Worm (Caenorhabditis elegans) whole organism, L4 larva: ENCODE data around the gene inx-7.
A peak's percentile ranks its signal among the peaks of the same experiment; 100 is the strongest.

Experiments
- D1046.2 ChIP-seq: fragments of 200-800 bp; sonication (Bioruptor generic); IDR thresholded peaks from 2 replicates; pipeline ENCODE4 v1.3.6; 2022; ENCODE audit warnings: missing genetic modification characterization, missing compliant biosample characterization
- F10B5.3 ChIP-seq: sonication (generic microtip); optimal IDR thresholded peaks from 2 replicates; lab custom pipeline; 2016; ENCODE audit warnings: mild to moderate bottlenecking, missing genetic modification characterization, missing compliant biosample characterization
- F26F4.8 ChIP-seq: fragments of 200-800 bp; sonication (Bioruptor generic); conservative IDR thresholded peaks from 2 replicates; pipeline ENCODE4 v1.3.6; 2022; ENCODE audit warnings: missing genetic modification characterization, missing compliant biosample characterization
- F37D6.2 ChIP-seq: sonication (generic microtip); optimal IDR thresholded peaks from 2 replicates; lab custom pipeline; 2016; ENCODE audit warnings: mild to moderate bottlenecking, missing genetic modification characterization, missing compliant biosample characterization
- F44E2.7 ChIP-seq: fragments of 200-800 bp; sonication (Bioruptor generic); IDR thresholded peaks from 2 replicates; pipeline ENCODE4 v2.1.2; 2022; ENCODE audit warnings: missing genetic modification characterization, missing compliant biosample characterization
- R02D3.7 ChIP-seq: fragments of 150-350 bp; sonication (generic microtip); optimal IDR thresholded peaks from 3 replicates; lab custom pipeline; 2014; ENCODE audit warnings: missing biosample characterization, missing genetic modification characterization
- T20F7.1 ChIP-seq: fragments of 200-800 bp; sonication (Bioruptor generic); optimal IDR thresholded peaks from 2 replicates; lab custom pipeline; 2018; ENCODE audit warnings: mild to moderate bottlenecking, missing genetic modification characterization, missing compliant biosample characterization
- T26A8.4 ChIP-seq: fragments of 200-800 bp; sonication (Bioruptor generic); IDR thresholded peaks from 2 replicates; pipeline ENCODE4 v1.3.6; 2022; ENCODE audit warnings: missing genetic modification characterization, missing compliant biosample characterization
- Y105C5A.15 ChIP-seq: fragments of 200-800 bp; sonication (Bioruptor generic); IDR thresholded peaks from 2 replicates; pipeline ENCODE4 v1.3.6; 2022; ENCODE audit warnings: missing genetic modification characterization, missing compliant biosample characterization
- Y5F2A.4 ChIP-seq: fragments of 200-800 bp; sonication (Bioruptor generic); optimal IDR thresholded peaks from 2 replicates; lab custom pipeline; 2018; ENCODE audit warnings: mild to moderate bottlenecking, missing genetic modification characterization, missing compliant biosample characterization
- ZK337.2 ChIP-seq: fragments of 200-800 bp; sonication (Bioruptor generic); IDR thresholded peaks from 2 replicates; pipeline ENCODE4 v1.3.6; 2022; ENCODE audit warnings: missing genetic modification reagents, missing genetic modification characterization, missing compliant biosample characterization
- aha-1 ChIP-seq: fragments of 150-350 bp; peaks from one replicate; lab custom pipeline; 2014; ENCODE audit warnings: missing biosample characterization, missing genetic modification characterization
- aly-2 ChIP-seq: sonication (generic microtip); optimal IDR thresholded peaks from 2 replicates; lab custom pipeline; 2018; ENCODE audit warnings: missing biosample characterization, missing genetic modification characterization
- ama-1 ChIP-seq: fragments of 150-350 bp; optimal IDR thresholded peaks from 2 replicates; lab custom pipeline; 2014; ENCODE audit warnings: inconsistent platforms, mixed read lengths
- attf-4 ChIP-seq: sonication (generic microtip); optimal IDR thresholded peaks from 3 replicates; lab custom pipeline; 2017; ENCODE audit warnings: missing biosample characterization, missing genetic modification characterization
- ceh-20 ChIP-seq: fragments of 200-800 bp; sonication (Bioruptor generic); IDR thresholded peaks from 2 replicates; pipeline ENCODE4 v1.3.6; 2022; ENCODE audit warnings: missing genetic modification reagents, missing genetic modification characterization, missing compliant biosample characterization
- ceh-44 ChIP-seq: fragments of 200-800 bp; sonication (Bioruptor generic); IDR thresholded peaks from 2 replicates; pipeline ENCODE4 v1.3.6; 2022; ENCODE audit warnings: missing genetic modification reagents, missing genetic modification characterization, missing compliant biosample characterization
- ctbp-1 ChIP-seq: fragments of 200-800 bp; sonication (Bioruptor generic); IDR thresholded peaks from 2 replicates; pipeline ENCODE4 v1.3.6; 2022; ENCODE audit warnings: missing genetic modification reagents, missing genetic modification characterization, missing compliant biosample characterization
- daf-16 ChIP-seq, 3 experiments: sonication (generic microtip); optimal IDR thresholded peaks; 2 replicates each; lab custom pipeline; 2016 to 2017; ENCODE audit warnings: missing genetic modification characterization in 3 of 3, missing genetic modification reagents in 3 of 3, mild to moderate bottlenecking in 2 of 3, missing compliant biosample characterization in 2 of 3, missing biosample characterization in 1 of 3, moderate library complexity in 1 of 3
- daf-19 ChIP-seq: fragments of 200-800 bp; sonication (Bioruptor generic); conservative IDR thresholded peaks from 2 replicates; pipeline ENCODE4 v1.3.6; 2022; ENCODE audit warnings: missing genetic modification characterization, missing compliant biosample characterization
- daf-8 ChIP-seq: fragments of 200-800 bp; sonication (Bioruptor generic); IDR thresholded peaks from 2 replicates; pipeline ENCODE4 v1.3.6; 2022; ENCODE audit warnings: missing genetic modification characterization, missing compliant biosample characterization
- dmd-6 ChIP-seq: fragments of 200-800 bp; sonication (Bioruptor generic); IDR thresholded peaks from 2 replicates; pipeline ENCODE4 v1.3.6; 2022; ENCODE audit warnings: missing genetic modification reagents, missing genetic modification characterization, missing compliant biosample characterization
- dmd-8 ChIP-seq: fragments of 200-800 bp; sonication (Bioruptor generic); IDR thresholded peaks from 2 replicates; pipeline ENCODE4 v1.3.6; 2022; ENCODE audit warnings: missing genetic modification characterization, missing compliant biosample characterization
- dmd-9 ChIP-seq: fragments of 200-800 bp; sonication (Bioruptor generic); IDR thresholded peaks from 2 replicates; pipeline ENCODE4 v1.3.6; 2022; ENCODE audit warnings: missing genetic modification reagents, missing genetic modification characterization, missing compliant biosample characterization
- dpl-1 ChIP-seq: fragments of 150-350 bp; optimal IDR thresholded peaks from 2 replicates; lab custom pipeline; 2014; ENCODE audit warnings: missing biosample characterization, missing genetic modification reagents, missing genetic modification characterization
- egl-27 ChIP-seq: sonication (generic microtip); optimal IDR thresholded peaks from 3 replicates; lab custom pipeline; 2017; ENCODE audit warnings: missing biosample characterization, missing genetic modification reagents, missing genetic modification characterization
- egl-43 ChIP-seq: fragments of 200-800 bp; sonication (Bioruptor generic); IDR thresholded peaks from 2 replicates; pipeline ENCODE4 v1.3.6; 2022; ENCODE audit warnings: missing genetic modification reagents, missing genetic modification characterization, missing compliant biosample characterization
- gei-8 ChIP-seq: fragments of 200-800 bp; sonication (Bioruptor generic); optimal IDR thresholded peaks from 2 replicates; lab custom pipeline; 2018; ENCODE audit warnings: mild to moderate bottlenecking, missing genetic modification characterization, missing compliant biosample characterization
- hlh-11 ChIP-seq: fragments of 200-800 bp; sonication (Bioruptor generic); optimal IDR thresholded peaks from 2 replicates; lab custom pipeline; 2018; ENCODE audit warnings: mild to moderate bottlenecking, missing genetic modification characterization, missing compliant biosample characterization
- hlh-30 ChIP-seq: sonication (generic microtip); optimal IDR thresholded peaks from 2 replicates; lab custom pipeline; 2017; ENCODE audit warnings: antibody characterized with exemption, mild to moderate bottlenecking, missing genetic modification characterization, missing compliant biosample characterization; ENCODE audit not compliant: insufficient read depth
- lim-7 ChIP-seq: fragments of 200-800 bp; sonication (Bioruptor generic); IDR thresholded peaks from 2 replicates; pipeline ENCODE4 v1.3.6; 2022; ENCODE audit warnings: missing genetic modification characterization, missing compliant biosample characterization
- lin-1 ChIP-seq: fragments of 200-800 bp; sonication (Bioruptor generic); IDR thresholded peaks from 2 replicates; pipeline ENCODE4 v1.3.6; 2022; ENCODE audit warnings: missing genetic modification reagents, missing genetic modification characterization, missing compliant biosample characterization
- madf-5 ChIP-seq, 2 experiments: fragments of 200-800 bp; sonication (Bioruptor generic); IDR thresholded peaks; 2 replicates each; pipeline ENCODE4 v1.3.6; 2022; ENCODE audit warnings: missing compliant biosample characterization in 2 of 2, missing genetic modification characterization in 2 of 2
- nhr-10 ChIP-seq: fragments of 150-350 bp; optimal IDR thresholded peaks from 2 replicates; lab custom pipeline; 2014; ENCODE audit warnings: missing biosample characterization, missing genetic modification characterization
- nhr-11 ChIP-seq: fragments of 150-350 bp; optimal IDR thresholded peaks from 2 replicates; lab custom pipeline; 2014; ENCODE audit warnings: missing biosample characterization, missing genetic modification characterization
- nhr-48 ChIP-seq: sonication (generic microtip); optimal IDR thresholded peaks from 2 replicates; lab custom pipeline; 2016; ENCODE audit warnings: mild to moderate bottlenecking, missing genetic modification characterization, missing compliant biosample characterization
- nhr-6 ChIP-seq: fragments of 150-350 bp; optimal IDR thresholded peaks from 2 replicates; lab custom pipeline; 2014; ENCODE audit warnings: missing biosample characterization, missing genetic modification characterization
- php-3 ChIP-seq: fragments of 200-800 bp; sonication (Bioruptor generic); IDR thresholded peaks from 2 replicates; pipeline ENCODE4 v1.3.6; 2022; ENCODE audit warnings: missing genetic modification reagents, missing genetic modification characterization, missing compliant biosample characterization
- rbr-2 ChIP-seq: sonication (generic microtip); optimal IDR thresholded peaks from 2 replicates; lab custom pipeline; 2016; ENCODE audit warnings: missing genotype, missing genetic modification characterization, missing compliant biosample characterization
- saeg-2 ChIP-seq: fragments of 200-800 bp; sonication (Bioruptor generic); IDR thresholded peaks from 2 replicates; pipeline ENCODE4 v1.3.6; 2022; ENCODE audit warnings: missing genetic modification reagents, missing genetic modification characterization, missing compliant biosample characterization
- sdz-12 ChIP-seq: fragments of 200-800 bp; sonication (Bioruptor generic); optimal IDR thresholded peaks from 2 replicates; lab custom pipeline; 2018; ENCODE audit warnings: mild to moderate bottlenecking, missing genetic modification characterization, missing compliant biosample characterization
- set-16 ChIP-seq: fragments of 200-800 bp; sonication (Bioruptor generic); IDR thresholded peaks from 2 replicates; pipeline ENCODE4 v1.3.6; 2022; ENCODE audit warnings: missing genetic modification reagents, missing genetic modification characterization, missing compliant biosample characterization
- skn-1 ChIP-seq: fragments of 150-350 bp; optimal IDR thresholded peaks from 2 replicates; lab custom pipeline; 2014; ENCODE audit warnings: missing biosample characterization, missing genetic modification characterization
- tag-97 ChIP-seq: fragments of 200-800 bp; sonication (Bioruptor generic); IDR thresholded peaks from 2 replicates; pipeline ENCODE4 v1.3.6; 2022; ENCODE audit warnings: missing genetic modification characterization, missing compliant biosample characterization
- tra-1 ChIP-seq: fragments of 200-800 bp; sonication (Bioruptor generic); IDR thresholded peaks from 2 replicates; pipeline ENCODE4 v1.3.6; 2022; ENCODE audit warnings: missing genetic modification reagents, missing genetic modification characterization, missing compliant biosample characterization
- unc-130 ChIP-seq: sonication (generic microtip); optimal IDR thresholded peaks from 2 replicates; lab custom pipeline; 2016; ENCODE audit warnings: missing genetic modification reagents, missing genetic modification characterization, missing compliant biosample characterization
- vab-7 ChIP-seq: fragments of 200-800 bp; sonication (Bioruptor generic); IDR thresholded peaks from 2 replicates; pipeline ENCODE4 v1.3.6; 2022; ENCODE audit warnings: missing genetic modification reagents, missing genetic modification characterization, missing compliant biosample characterization
- zag-1 ChIP-seq: fragments of 150-350 bp; optimal IDR thresholded peaks from 2 replicates; lab custom pipeline; 2014; ENCODE audit warnings: missing biosample characterization, missing genetic modification characterization
- zip-11 ChIP-seq: fragments of 200-800 bp; sonication (Bioruptor generic); IDR thresholded peaks from 2 replicates; pipeline ENCODE4 v1.3.6; 2022; ENCODE audit warnings: missing genetic modification characterization, missing compliant biosample characterization
- zip-2 ChIP-seq: fragments of 150-350 bp; optimal IDR thresholded peaks from 2 replicates; lab custom pipeline; 2014; ENCODE audit warnings: missing biosample characterization, missing genetic modification characterization
- ztf-11 ChIP-seq: fragments of 150-350 bp; optimal IDR thresholded peaks from 2 replicates; lab custom pipeline; 2014; ENCODE audit warnings: missing biosample characterization, missing genetic modification characterization
- ztf-7 ChIP-seq: fragments of 150-350 bp; optimal IDR thresholded peaks from 2 replicates; lab custom pipeline; 2014; ENCODE audit warnings: missing biosample characterization, missing genetic modification characterization

Gene inx-7

ce11 chrIV:5967035-5967499 is 20.6 kb upstream of the inx-7 start (continued):
- TF ChIP-seq F44E2.7 (0 out of 2 replicates have a peak, but pooled peaks have one; percentile 65), saeg-2 (GFP tag; lab: Robert Waterston, UW) (0 out of 2 replicates have a peak, but pooled peaks have one; percentile 69), ztf-7 (peak; percentile 88), nhr-6 (tag; lab: Kevin White, UChicago) (peak; percentile 38), set-16 (GFP tag; lab: Robert Waterston, UW) (no peak), F37D6.2 (tag; lab: Kevin White, UChicago) (peak; percentile 28), sdz-12 (GFP tag; lab: Kevin White, UChicago) (peak; percentile 37), D1046.2 (GFP tag; lab: Robert Waterston, UW) (no peak), lim-7 (GFP tag; lab: Robert Waterston, UW) (peak; percentile 97), T26A8.4 (peak; percentile 84), zip-11 (GFP tag; lab: Robert Waterston, UW) (no peak), nhr-48 (tag; lab: Kevin White, UChicago) (peak; percentile 83), egl-27 (no peak), daf-19 (peak; percentile 82), attf-4 (tag; lab: Kevin White, UChicago) (no peak), nhr-10 (peak; percentile 48), daf-8 (GFP tag; lab: Robert Waterston, UW) (no peak), ceh-44 (peak; percentile 92), php-3 (GFP tag; lab: Robert Waterston, UW) (peak; percentile 87), skn-1 (tag; lab: Kevin White, UChicago) (no peak), tra-1 (peak; percentile 92), hlh-30 (tag; lab: Kevin White, UChicago) (peak; percentile 90), F26F4.8 (GFP tag; lab: Robert Waterston, UW) (peak; percentile 86; the same call in 1 of the 2 replicates), dpl-1 (GFP tag; lab: Kevin White, UChicago) (peak; percentile 63), tag-97 (no peak), ztf-11 (no peak), lin-1 (peak; percentile 90), ZK337.2 (GFP tag; lab: Robert Waterston, UW) (0 out of 2 replicates have a peak, but pooled peaks have one; percentile 58), gei-8 (peak; percentile 74), T20F7.1 (GFP tag; lab: Kevin White, UChicago) (peak; percentile 68), nhr-11 (peak; percentile 79), hlh-11 (tag; lab: Kevin White, UChicago) (peak; percentile 89), madf-5 (GFP tag; IDR thresholded peaks at IDR 0.05; lab: Robert Waterston, UW) (peak; percentile 66 to 73; a peak in 1 of 4 replicates), aha-1 (tag; lab: Kevin White, UChicago) (peak; percentile 87), rbr-2 (tag; lab: Kevin White, UChicago) (peak; percentile 71), zip-2 (tag; lab: Kevin White, UChicago) (peak; percentile 78), egl-43 (peak; percentile 92), F10B5.3 (peak; percentile 47), unc-130 (GFP tag; lab: Kevin White, UChicago) (peak; percentile 60), ctbp-1 (GFP tag; lab: Robert Waterston, UW) (no peak; the same call in 1 of the 2 replicates), Y105C5A.15 (GFP tag; lab: Robert Waterston, UW) (peak; percentile 74; the same call in 1 of the 2 replicates), zag-1 (tag; lab: Kevin White, UChicago) (no peak), dmd-6 (GFP tag; lab: Robert Waterston, UW) (peak; percentile 90), vab-7 (GFP tag; lab: Robert Waterston, UW) (peak; percentile 95), dmd-8 (peak; percentile 91), daf-16 (GFP tag; optimal IDR thresholded peaks at IDR 0.05; lab: Kevin White, UChicago) (peak; percentile 60 to 95), daf-16 (tag; optimal IDR thresholded peaks at IDR 0.05; lab: Kevin White, UChicago) (peak; percentile 96), ceh-20 (no peak; the same call in 1 of the 2 replicates), Y5F2A.4 (GFP tag; lab: Kevin White, UChicago) (peak; percentile 75), aly-2 (no peak), R02D3.7 (tag; lab: Kevin White, UChicago) (peak; percentile 14), ama-1 (lab: Kevin White, UChicago) (no peak), dmd-9 (GFP tag; lab: Robert Waterston, UW) (no peak)
